Worm (Caenorhabditis elegans): Measurements from ENCODE around the gene R08C7.5.

ce11 chrIV:4395555-4395954 lies 34.5 kb upstream of the R08C7.5 start:
- no peak for TF ChIP-seq T22C8.4 (GFP tag; IDR thresholded peaks at IDR 0.05)
- no peak for TF ChIP-seq flt-1 (GFP tag; IDR thresholded peaks at IDR 0.05)
